Worm (Caenorhabditis elegans) whole organism, L2 larva: ENCODE measurements around the gene vgln-1.

Source experiments
- F13H6.1 ChIP-seq: sonication (generic microtip); optimal IDR thresholded peaks from 2 replicates; lab custom pipeline; 2016; ENCODE audit warnings: missing genetic modification characterization, missing compliant biosample characterization
- lin-39 ChIP-seq: fragments of 150-350 bp; optimal IDR thresholded peaks from 2 replicates; lab custom pipeline; 2014; ENCODE audit warnings: missing biosample characterization, missing genetic modification reagents, missing genetic modification characterization
- nhr-11 ChIP-seq: fragments of 150-350 bp; optimal IDR thresholded peaks from 2 replicates; lab custom pipeline; 2014; ENCODE audit warnings: missing biosample characterization, missing genetic modification characterization
- nhr-237 ChIP-seq: fragments of 150-350 bp; optimal IDR thresholded peaks from 2 replicates; lab custom pipeline; 2014; ENCODE audit warnings: missing biosample characterization, missing genetic modification characterization
- skn-1 ChIP-seq: sonication (generic microtip); optimal IDR thresholded peaks from 2 replicates; lab custom pipeline; 2017; ENCODE audit warnings: missing biosample characterization, missing genetic modification characterization
- snpc-4 ChIP-seq: fragments of 150-350 bp; optimal IDR thresholded peaks from 2 replicates; lab custom pipeline; 2014; ENCODE audit warnings: missing biosample characterization, missing genetic modification characterization

ce11 chrII:9931476-9931875, 40.6 kb upstream of the vgln-1 start, which contains the start of gene pho-11:
- TF ChIP-seq snpc-4 (tag; lab: Kevin White, UChicago) (no peak), nhr-237 (tag; lab: Kevin White, UChicago) (no peak), nhr-11 (tag; lab: Kevin White, UChicago) (no peak), lin-39 (tag; lab: Kevin White, UChicago) (no peak), F13H6.1 (tag; lab: Kevin White, UChicago) (no peak), skn-1 (tag; lab: Kevin White, UChicago) (no peak)
